Worm (Caenorhabditis elegans) whole organism, L4 larva: Measurements from ENCODE around the gene F46G10.1.

Source experiments
- D1046.2 ChIP-seq: fragments of 200-800 bp; sonication (Bioruptor generic); IDR thresholded peaks from 2 replicates; pipeline ENCODE4 v1.3.6; 2022; ENCODE audit warnings: missing genetic modification characterization, missing compliant biosample characterization
- F10B5.3 ChIP-seq: sonication (generic microtip); optimal IDR thresholded peaks from 2 replicates; lab custom pipeline; 2016; ENCODE audit warnings: mild to moderate bottlenecking, missing genetic modification characterization, missing compliant biosample characterization
- F44E2.7 ChIP-seq: fragments of 200-800 bp; sonication (Bioruptor generic); IDR thresholded peaks from 2 replicates; pipeline ENCODE4 v2.1.2; 2022; ENCODE audit warnings: missing genetic modification characterization, missing compliant biosample characterization
- R02D3.7 ChIP-seq: fragments of 150-350 bp; sonication (generic microtip); optimal IDR thresholded peaks from 3 replicates; lab custom pipeline; 2014; ENCODE audit warnings: missing biosample characterization, missing genetic modification characterization
- T20F7.1 ChIP-seq: fragments of 200-800 bp; sonication (Bioruptor generic); optimal IDR thresholded peaks from 2 replicates; lab custom pipeline; 2018; ENCODE audit warnings: mild to moderate bottlenecking, missing genetic modification characterization, missing compliant biosample characterization
- aha-1 ChIP-seq: fragments of 150-350 bp; peaks from one replicate; lab custom pipeline; 2014; ENCODE audit warnings: missing biosample characterization, missing genetic modification characterization
- ama-1 ChIP-seq: fragments of 150-350 bp; optimal IDR thresholded peaks from 2 replicates; lab custom pipeline; 2014; ENCODE audit warnings: inconsistent platforms, mixed read lengths
- arid-1 ChIP-seq: fragments of 200-800 bp; sonication (Bioruptor generic); conservative IDR thresholded peaks from 2 replicates; pipeline ENCODE4 v1.3.6; 2022; ENCODE audit warnings: missing genetic modification reagents, missing genetic modification characterization, missing compliant biosample characterization
- attf-4 ChIP-seq: sonication (generic microtip); optimal IDR thresholded peaks from 3 replicates; lab custom pipeline; 2017; ENCODE audit warnings: missing biosample characterization, missing genetic modification characterization
- ceh-44 ChIP-seq: fragments of 200-800 bp; sonication (Bioruptor generic); IDR thresholded peaks from 2 replicates; pipeline ENCODE4 v1.3.6; 2022; ENCODE audit warnings: missing genetic modification reagents, missing genetic modification characterization, missing compliant biosample characterization
- ces-1 ChIP-seq: fragments of 150-350 bp; sonication (generic microtip); optimal IDR thresholded peaks from 4 replicates; lab custom pipeline; 2014; ENCODE audit warnings: missing biosample characterization, missing genetic modification reagents, missing genetic modification characterization
- cey-2 ChIP-seq: sonication (generic microtip); optimal IDR thresholded peaks from 3 replicates; lab custom pipeline; 2017; ENCODE audit warnings: missing genetic modification characterization, mild to moderate bottlenecking, missing compliant biosample characterization, antibody characterized with exemption, borderline replicate concordance; ENCODE audit not compliant: insufficient read depth
- daf-12 ChIP-seq: fragments of 150-350 bp; optimal IDR thresholded peaks from 2 replicates; lab custom pipeline; 2014; ENCODE audit warnings: missing biosample characterization, missing genetic modification reagents, missing genetic modification characterization
- daf-19 ChIP-seq: fragments of 200-800 bp; sonication (Bioruptor generic); conservative IDR thresholded peaks from 2 replicates; pipeline ENCODE4 v1.3.6; 2022; ENCODE audit warnings: missing genetic modification characterization, missing compliant biosample characterization
- daf-8 ChIP-seq: fragments of 200-800 bp; sonication (Bioruptor generic); IDR thresholded peaks from 2 replicates; pipeline ENCODE4 v1.3.6; 2022; ENCODE audit warnings: missing genetic modification characterization, missing compliant biosample characterization
- dmd-6 ChIP-seq: fragments of 200-800 bp; sonication (Bioruptor generic); IDR thresholded peaks from 2 replicates; pipeline ENCODE4 v1.3.6; 2022; ENCODE audit warnings: missing genetic modification reagents, missing genetic modification characterization, missing compliant biosample characterization
- dmd-9 ChIP-seq: fragments of 200-800 bp; sonication (Bioruptor generic); IDR thresholded peaks from 2 replicates; pipeline ENCODE4 v1.3.6; 2022; ENCODE audit warnings: missing genetic modification reagents, missing genetic modification characterization, missing compliant biosample characterization
- duxl-1 ChIP-seq: sonication (generic microtip); optimal IDR thresholded peaks from 2 replicates; lab custom pipeline; 2016; ENCODE audit warnings: mild to moderate bottlenecking, missing genetic modification characterization, moderate library complexity, missing compliant biosample characterization; ENCODE audit not compliant: poor library complexity
- egl-27 ChIP-seq: sonication (generic microtip); optimal IDR thresholded peaks from 3 replicates; lab custom pipeline; 2017; ENCODE audit warnings: missing biosample characterization, missing genetic modification reagents, missing genetic modification characterization
- fkh-10 ChIP-seq: fragments of 150-350 bp; optimal IDR thresholded peaks from 2 replicates; lab custom pipeline; 2014; ENCODE audit warnings: missing biosample characterization, missing genetic modification reagents, missing genetic modification characterization
- fos-1 ChIP-seq: fragments of 150-350 bp; optimal IDR thresholded peaks from 2 replicates; lab custom pipeline; 2014; ENCODE audit warnings: missing biosample characterization, missing genetic modification characterization
- hif-1 ChIP-seq, 2 experiments: sonication (generic microtip); optimal IDR thresholded peaks; 2 replicates each; lab custom pipeline; 2016 to 2017; ENCODE audit warnings: missing compliant biosample characterization in 2 of 2, missing genetic modification characterization in 2 of 2, missing genetic modification reagents in 2 of 2, missing genotype in 2 of 2, mild to moderate bottlenecking in 1 of 2
- hlh-11 ChIP-seq: fragments of 200-800 bp; sonication (Bioruptor generic); optimal IDR thresholded peaks from 2 replicates; lab custom pipeline; 2018; ENCODE audit warnings: mild to moderate bottlenecking, missing genetic modification characterization, missing compliant biosample characterization
- hlh-30 ChIP-seq: sonication (generic microtip); optimal IDR thresholded peaks from 2 replicates; lab custom pipeline; 2017; ENCODE audit warnings: antibody characterized with exemption, mild to moderate bottlenecking, missing genetic modification characterization, missing compliant biosample characterization; ENCODE audit not compliant: insufficient read depth
- hmg-1.1 ChIP-seq: fragments of 200-800 bp; sonication (Bioruptor generic); IDR thresholded peaks from 2 replicates; pipeline ENCODE4 v1.3.6; 2022; ENCODE audit warnings: missing genetic modification reagents, missing genetic modification characterization, missing compliant biosample characterization
- jun-1 ChIP-seq: fragments of 150-350 bp; optimal IDR thresholded peaks from 2 replicates; lab custom pipeline; 2014; ENCODE audit warnings: missing biosample characterization, missing genetic modification reagents, missing genetic modification characterization
- lin-29 ChIP-seq: fragments of 200-800 bp; sonication (Bioruptor generic); IDR thresholded peaks from 2 replicates; pipeline ENCODE4 v1.3.6; 2022; ENCODE audit warnings: missing genetic modification reagents, missing genetic modification characterization, missing compliant biosample characterization
- lin-38 ChIP-seq: fragments of 200-800 bp; sonication (Bioruptor generic); IDR thresholded peaks from 2 replicates; pipeline ENCODE4 v1.3.6; 2022; ENCODE audit warnings: missing genetic modification reagents, missing genetic modification characterization, missing compliant biosample characterization
- lin-39 ChIP-seq: fragments of 150-350 bp; optimal IDR thresholded peaks from 2 replicates; lab custom pipeline; 2014; ENCODE audit warnings: missing biosample characterization, missing genetic modification reagents, missing genetic modification characterization
- lir-3 ChIP-seq: sonication (generic microtip); optimal IDR thresholded peaks from 2 replicates; lab custom pipeline; 2016; ENCODE audit warnings: mild to moderate bottlenecking, missing genetic modification characterization, missing compliant biosample characterization
- madf-5 ChIP-seq, 2 experiments: fragments of 200-800 bp; sonication (Bioruptor generic); IDR thresholded peaks; 2 replicates each; pipeline ENCODE4 v1.3.6; 2022; ENCODE audit warnings: missing compliant biosample characterization in 2 of 2, missing genetic modification characterization in 2 of 2
- mdl-1 ChIP-seq, 2 experiments: fragments of 150-350 bp in 1 of 2; sonication (generic microtip) in 1 of 2; optimal IDR thresholded peaks; 2 replicates each; lab custom pipeline; 2014 to 2017; ENCODE audit warnings: missing biosample characterization in 2 of 2, missing genetic modification characterization in 2 of 2
- mdt-29 ChIP-seq: fragments of 200-800 bp; sonication (Bioruptor generic); IDR thresholded peaks from 2 replicates; pipeline ENCODE4 v1.3.6; 2022; ENCODE audit warnings: missing genetic modification reagents, missing genetic modification characterization, missing compliant biosample characterization
- mep-1 ChIP-seq: fragments of 150-350 bp; sonication (generic microtip); optimal IDR thresholded peaks from 3 replicates; lab custom pipeline; 2014; ENCODE audit warnings: missing biosample characterization, missing genetic modification characterization
- mes-2 ChIP-seq: sonication (generic microtip); optimal IDR thresholded peaks from 2 replicates; lab custom pipeline; 2016; ENCODE audit warnings: missing genotype, mild to moderate bottlenecking, missing genetic modification characterization, missing compliant biosample characterization; ENCODE audit not compliant: poor library complexity, severe bottlenecking
- nhr-10 ChIP-seq: fragments of 150-350 bp; optimal IDR thresholded peaks from 2 replicates; lab custom pipeline; 2014; ENCODE audit warnings: missing biosample characterization, missing genetic modification characterization
- nhr-28 ChIP-seq: fragments of 150-350 bp; optimal IDR thresholded peaks from 2 replicates; lab custom pipeline; 2014; ENCODE audit warnings: missing biosample characterization, missing genetic modification characterization
- nhr-77 ChIP-seq: fragments of 150-350 bp; optimal IDR thresholded peaks from 2 replicates; lab custom pipeline; 2014; ENCODE audit warnings: missing biosample characterization, missing genetic modification characterization
- pha-4 ChIP-seq, 2 experiments: fragments of 150-350 bp in 1 of 2; fragments of 200-800 bp in 1 of 2; sonication (Bioruptor generic) in 1 of 2; IDR thresholded peaks in 1 of 2; optimal IDR thresholded peaks in 1 of 2; 2 replicates each; pipeline versions ENCODE4 v1.3.6 to Lab custom; 2014 to 2022; ENCODE audit warnings: missing genetic modification characterization in 2 of 2, missing genetic modification reagents in 2 of 2, missing biosample characterization in 1 of 2, missing compliant biosample characterization in 1 of 2
- pqm-1 ChIP-seq: sonication (generic microtip); optimal IDR thresholded peaks from 2 replicates; lab custom pipeline; 2017; ENCODE audit warnings: missing biosample characterization, missing genetic modification characterization
- rbr-2 ChIP-seq: sonication (generic microtip); optimal IDR thresholded peaks from 2 replicates; lab custom pipeline; 2016; ENCODE audit warnings: missing genotype, missing genetic modification characterization, missing compliant biosample characterization
- spr-1 ChIP-seq: sonication (generic microtip); optimal IDR thresholded peaks from 2 replicates; lab custom pipeline; 2016; ENCODE audit warnings: mild to moderate bottlenecking, missing genetic modification characterization, missing compliant biosample characterization
- tag-97 ChIP-seq: fragments of 200-800 bp; sonication (Bioruptor generic); IDR thresholded peaks from 2 replicates; pipeline ENCODE4 v1.3.6; 2022; ENCODE audit warnings: missing genetic modification characterization, missing compliant biosample characterization
- tra-1 ChIP-seq: fragments of 200-800 bp; sonication (Bioruptor generic); IDR thresholded peaks from 2 replicates; pipeline ENCODE4 v1.3.6; 2022; ENCODE audit warnings: missing genetic modification reagents, missing genetic modification characterization, missing compliant biosample characterization
- unc-62 ChIP-seq, 3 experiments: fragments of 150-350 bp in 1 of 3; sonication (generic microtip); optimal IDR thresholded peaks in 2 of 3; peaks in 1 of 3; 1 replicate in 1 of 3; 2 replicates in 2 of 3; lab custom pipeline; 2014 to 2017; ENCODE audit warnings: missing biosample characterization in 3 of 3, missing genetic modification characterization in 3 of 3, missing genetic modification reagents in 3 of 3, missing genotype in 1 of 3
- zag-1 ChIP-seq: fragments of 150-350 bp; optimal IDR thresholded peaks from 2 replicates; lab custom pipeline; 2014; ENCODE audit warnings: missing biosample characterization, missing genetic modification characterization
- zfp-2 ChIP-seq: sonication (generic microtip); optimal IDR thresholded peaks from 2 replicates; lab custom pipeline; 2016; ENCODE audit warnings: mild to moderate bottlenecking, missing genetic modification characterization, missing compliant biosample characterization
- zfp-3 ChIP-seq: fragments of 200-800 bp; sonication (Bioruptor generic); conservative IDR thresholded peaks from 2 replicates; pipeline ENCODE4 v1.3.6; 2022; ENCODE audit warnings: missing genetic modification reagents, missing genetic modification characterization, missing compliant biosample characterization
- zip-2 ChIP-seq: fragments of 150-350 bp; optimal IDR thresholded peaks from 2 replicates; lab custom pipeline; 2014; ENCODE audit warnings: missing biosample characterization, missing genetic modification characterization

The F46G10.1 gene

ce11 chrX:13322886-13323285, 11.3 kb upstream of the F46G10.1 start, which contains the start of gene F46G10.2:
Gene F46G10.2, plus strand, starts transcription at chrX:13322963.
- peak; percentile 26 for TF ChIP-seq nhr-28 (tag; lab: Kevin White, UChicago)
- TF ChIP-seq daf-19 (GFP tag; lab: Robert Waterston, UW) = no peak
- no peak for TF ChIP-seq ces-1 (GFP tag; lab: Kevin White, UChicago)
- TF ChIP-seq hlh-11 (tag; lab: Kevin White, UChicago) = peak; percentile 60
- no peak for TF ChIP-seq unc-62 (GFP tag; optimal IDR thresholded peaks at IDR 0.05 in 1 of 2; lab: Kevin White, UChicago)
- TF ChIP-seq unc-62 (tag; optimal IDR thresholded peaks at IDR 0.05; lab: Kevin White, UChicago) = no peak
- peak; percentile 32 for TF ChIP-seq hlh-30 (tag; lab: Kevin White, UChicago)
- no peak for TF ChIP-seq R02D3.7 (tag; lab: Kevin White, UChicago)
- 0 out of 2 replicates have a peak, but pooled peaks have one; percentile 15 for TF ChIP-seq dmd-6 (GFP tag; lab: Robert Waterston, UW)
- no peak for TF ChIP-seq tra-1
- TF ChIP-seq nhr-10 (tag; lab: Kevin White, UChicago) = no peak

DNA sequence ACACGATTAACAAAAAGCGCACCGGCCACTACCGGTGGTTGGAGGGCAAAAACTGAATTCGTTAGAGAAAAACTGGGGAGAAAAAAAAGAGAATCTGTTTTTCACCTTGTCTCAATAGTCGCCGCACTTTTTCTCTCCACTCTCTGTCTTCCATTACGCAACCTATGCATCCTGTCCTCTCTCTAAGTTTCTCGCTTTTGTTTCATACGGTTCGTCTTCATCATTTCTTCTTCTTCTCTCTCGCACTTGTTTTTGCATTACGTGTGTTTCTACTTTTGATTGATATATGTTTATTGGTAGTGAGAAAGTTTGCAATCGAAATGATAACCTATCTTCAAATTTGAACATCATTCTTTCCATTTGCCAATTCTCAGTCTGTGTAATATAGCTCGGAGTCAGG, 9.0 kb upstream of the F46G10.1 start:
- TF ChIP-seq rbr-2 (tag; lab: Kevin White, UChicago) (no peak), F44E2.7 (GFP tag; lab: Robert Waterston, UW) (no peak), cey-2 (tag; lab: Kevin White, UChicago) (no peak), mdl-1 (tag; optimal IDR thresholded peaks at IDR 0.05; lab: Kevin White, UChicago) (peak in 1 of 2 experiments; percentile 57), lir-3 (no peak), zfp-3 (GFP tag; lab: Robert Waterston, UW) (no peak), ama-1 (no peak), fkh-10 (GFP tag; lab: Kevin White, UChicago) (no peak), madf-5 (GFP tag; IDR thresholded peaks at IDR 0.05; lab: Robert Waterston, UW) (no peak), lin-38 (GFP tag; lab: Robert Waterston, UW) (no peak), aha-1 (no peak), mdt-29 (no peak), dmd-9 (GFP tag; lab: Robert Waterston, UW) (no peak), ceh-44 (GFP tag; lab: Robert Waterston, UW) (no peak), hif-1 (tag; optimal IDR thresholded peaks at IDR 0.05; lab: Kevin White, UChicago) (no peak), egl-27 (tag; lab: Kevin White, UChicago) (no peak), D1046.2 (GFP tag; lab: Robert Waterston, UW) (no peak), spr-1 (tag; lab: Kevin White, UChicago) (no peak), hlh-11 (tag; lab: Kevin White, UChicago) (peak; percentile 79), zfp-2 (tag; lab: Kevin White, UChicago) (no peak), mep-1 (peak; percentile 50), arid-1 (GFP tag; lab: Robert Waterston, UW) (no peak), lin-29 (GFP tag; lab: Robert Waterston, UW) (no peak), zag-1 (tag; lab: Kevin White, UChicago) (no peak), T20F7.1 (GFP tag; lab: Kevin White, UChicago) (no peak), lin-39 (tag; lab: Kevin White, UChicago) (no peak), hmg-1.1 (GFP tag; lab: Robert Waterston, UW) (no peak), attf-4 (tag; lab: Kevin White, UChicago) (no peak), mes-2 (peak; percentile 33), ces-1 (GFP tag; lab: Kevin White, UChicago) (no peak), pqm-1 (peak; percentile 0), jun-1 (tag; lab: Kevin White, UChicago) (no peak), daf-8 (GFP tag; lab: Robert Waterston, UW) (no peak), duxl-1 (tag; lab: Kevin White, UChicago) (no peak), daf-12 (tag; lab: Kevin White, UChicago) (no peak), zip-2 (tag; lab: Kevin White, UChicago) (no peak), fos-1 (tag; lab: Kevin White, UChicago) (no peak), tag-97 (GFP tag; lab: Robert Waterston, UW) (no peak), nhr-77 (tag; lab: Kevin White, UChicago) (peak; percentile 6), F10B5.3 (tag; lab: Kevin White, UChicago) (no peak), pha-4 (GFP tag; IDR thresholded peaks at IDR 0.05; lab: Robert Waterston, UW) (no peak), pha-4 (tag; optimal IDR thresholded peaks at IDR 0.05; lab: Kevin White, UChicago) (no peak)
